Fruit fly (Drosophila melanogaster): ENCODE measurements around the gene CG12289.

The CG12289 gene

DNA sequence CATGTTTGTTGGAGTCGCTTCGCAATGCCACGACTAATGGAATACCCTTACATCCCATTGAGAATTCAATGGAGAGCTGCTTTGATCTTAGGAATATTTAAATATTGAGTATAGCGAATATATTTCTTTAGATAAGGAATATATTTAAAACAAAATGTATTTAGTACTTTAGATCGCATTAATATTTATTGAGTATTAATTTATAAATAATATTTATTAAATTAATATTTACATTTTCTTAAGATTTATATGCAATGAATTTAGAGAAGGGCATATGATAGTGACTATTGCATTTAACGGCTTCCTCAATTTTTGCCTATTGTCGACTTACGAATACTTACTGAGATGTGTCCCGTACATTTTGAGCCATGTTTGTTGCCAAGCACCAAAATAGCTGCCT is 14.1 kb downstream of the CG12289 start (continued):
- TF ChIP-seq CG11762 (GFP tag; optimal IDR thresholded peaks at IDR 0.05; ENCODE audit: insufficient read depth) (no peak), CG10631 (GFP tag; optimal IDR thresholded peaks at IDR 0.05) (peak; percentile 37), CG34406 (GFP tag; optimal IDR thresholded peaks at IDR 0.05) (peak; percentile 5), Ets21C (GFP tag; optimal IDR thresholded peaks at IDR 0.05) (no peak), CG4318 (GFP tag; optimal IDR thresholded peaks at IDR 0.05) (peak; percentile 72), CG3032 (tag; optimal IDR thresholded peaks at IDR 0.05) (peak; percentile 39), dac (GFP tag; optimal IDR thresholded peaks at IDR 0.05) (peak; percentile 23), Met (GFP tag; optimal IDR thresholded peaks at IDR 0.05) (no peak), CG15336 (GFP tag; IDR thresholded peaks at IDR 0.05) (peak; percentile 83), net (GFP tag; optimal IDR thresholded peaks at IDR 0.05) (no peak), pdm3 (GFP tag; optimal IDR thresholded peaks at IDR 0.05) (no peak), fd59A (GFP tag; optimal IDR thresholded peaks at IDR 0.05) (no peak), CG6276 (GFP tag; optimal IDR thresholded peaks at IDR 0.05) (peak; percentile 80), CG32006 (GFP tag; optimal IDR thresholded peaks at IDR 0.05) (peak; percentile 88), svp (GFP tag) (no peak), salr (GFP tag; optimal IDR thresholded peaks at IDR 0.05) (peak in 1 of 2 experiments; percentile 29), CG8632 (GFP tag; optimal IDR thresholded peaks at IDR 0.05) (no peak)

- TF ChIP-seq Ets21C (GFP tag; optimal IDR thresholded peaks at IDR 0.05) (no peak), Sox102F (GFP tag; optimal IDR thresholded peaks at IDR 0.05) (no peak), fd59A (GFP tag; optimal IDR thresholded peaks at IDR 0.05) (no peak), spab (GFP tag; optimal IDR thresholded peaks at IDR 0.05) (no peak), svp (GFP tag) (peak; percentile 16), Hr4 (GFP tag; optimal IDR thresholded peaks at IDR 0.05) (no peak), CG11762 (GFP tag; optimal IDR thresholded peaks at IDR 0.05; ENCODE audit: insufficient read depth) (no peak), fkh (GFP tag; optimal IDR thresholded peaks at IDR 0.05) (no peak), pdm3 (GFP tag; optimal IDR thresholded peaks at IDR 0.05) (no peak), CG16779 (tag; optimal IDR thresholded peaks at IDR 0.05) (no peak), Smox (GFP tag; optimal IDR thresholded peaks at IDR 0.05) (no peak), Eip78C (GFP tag) (peak; percentile 53), CG6163 (GFP tag; IDR thresholded peaks at IDR 0.05) (no peak), CG9139 (GFP tag; optimal IDR thresholded peaks at IDR 0.05) (no peak), Gug (GFP tag; IDR thresholded peaks at IDR 0.05) (no peak), achi (GFP tag; optimal IDR thresholded peaks at IDR 0.05) (peak; percentile 26), CG15336 (GFP tag; IDR thresholded peaks at IDR 0.05) (no peak), CG32006 (GFP tag; optimal IDR thresholded peaks at IDR 0.05) (peak; percentile 58), OdsH (GFP tag; optimal IDR thresholded peaks at IDR 0.05) (peak; percentile 29), esn (GFP tag; optimal IDR thresholded peaks at IDR 0.05) (peak; percentile 26), Lpt (GFP tag; optimal IDR thresholded peaks at IDR 0.05) (no peak), ss (GFP tag; optimal IDR thresholded peaks at IDR 0.05) (no peak), Sox14 (GFP tag; optimal IDR thresholded peaks at IDR 0.05) (no peak), CG11902 (GFP tag; optimal IDR thresholded peaks at IDR 0.05) (no peak), CG6854 (GFP tag; optimal IDR thresholded peaks at IDR 0.05) (no peak), CG3919 (GFP tag; optimal IDR thresholded peaks at IDR 0.05) (no peak), CG6808 (GFP tag; optimal IDR thresholded peaks at IDR 0.05) (no peak), CG8632 (GFP tag; optimal IDR thresholded peaks at IDR 0.05) (peak; percentile 5), CG8119 (GFP tag; IDR thresholded peaks at IDR 0.05) (peak; percentile 61; the same call in 2 of the 3 replicates), Sox15 (GFP tag; optimal IDR thresholded peaks at IDR 0.05) (no peak), Hr39 (GFP tag; optimal IDR thresholded peaks at IDR 0.05) (no peak), CG4318 (GFP tag; optimal IDR thresholded peaks at IDR 0.05) (peak; percentile 27), CG1621 (tag; optimal IDR thresholded peaks at IDR 0.05) (no peak), dac (GFP tag; optimal IDR thresholded peaks at IDR 0.05) (no peak), CG6792 (GFP tag; optimal IDR thresholded peaks at IDR 0.05) (no peak), topi (GFP tag; optimal IDR thresholded peaks at IDR 0.05) (no peak), fd85E (GFP tag; optimal IDR thresholded peaks at IDR 0.05) (no peak), CG31627 (GFP tag; optimal IDR thresholded peaks at IDR 0.05) (no peak), CG10631 (GFP tag; optimal IDR thresholded peaks at IDR 0.05) (peak; percentile 35), Eip75B (GFP tag; optimal IDR thresholded peaks at IDR 0.05) (no peak), Blimp-1 (GFP tag; optimal IDR thresholded peaks at IDR 0.05) (no peak), dsx (GFP tag; optimal IDR thresholded peaks at IDR 0.05; ENCODE audit: poor library complexity, severe bottlenecking) (no peak)
These were observed 14.7 kb downstream of the CG12289 start for dm6 chr3L:11443474-11444080.

All from whole organism, prepupa.